Worm (Caenorhabditis elegans) whole organism, young adult: ENCODE results near the gene ZK1127.3.

Experiments used
- B0261.1 ChIP-seq: sonication (generic microtip); optimal IDR thresholded peaks from 2 replicates; lab custom pipeline; 2016; ENCODE audit warnings: mild to moderate bottlenecking, missing genetic modification characterization, moderate library complexity, missing compliant biosample characterization
- D2030.7 ChIP-seq: fragments of 200-800 bp; sonication (Bioruptor generic); IDR thresholded peaks from 2 replicates; pipeline ENCODE4 v1.3.6; 2022; ENCODE audit warnings: missing genetic modification reagents, missing genetic modification characterization, missing compliant biosample characterization
- F10E7.11 ChIP-seq: sonication (generic microtip); optimal IDR thresholded peaks from 2 replicates; lab custom pipeline; 2017; ENCODE audit warnings: mild to moderate bottlenecking, missing genetic modification characterization, moderate library complexity, missing compliant biosample characterization
- F23B12.7 ChIP-seq: sonication (generic microtip); optimal IDR thresholded peaks from 2 replicates; lab custom pipeline; 2017; ENCODE audit warnings: missing genetic modification characterization, mild to moderate bottlenecking, missing compliant biosample characterization, antibody characterized with exemption, moderate library complexity; ENCODE audit not compliant: insufficient read depth
- F33H1.4 ChIP-seq: fragments of 200-800 bp; sonication (Bioruptor generic); IDR thresholded peaks from 2 replicates; pipeline ENCODE4 v1.3.6; 2022; ENCODE audit warnings: missing genetic modification reagents, missing genetic modification characterization, missing compliant biosample characterization
- F52B5.7 ChIP-seq: sonication (generic microtip); optimal IDR thresholded peaks from 2 replicates; lab custom pipeline; 2016; ENCODE audit warnings: mild to moderate bottlenecking, missing genetic modification characterization, missing compliant biosample characterization
- F57A8.1 ChIP-seq: fragments of 200-800 bp; sonication (Bioruptor generic); optimal IDR thresholded peaks from 2 replicates; lab custom pipeline; 2018; ENCODE audit warnings: mild to moderate bottlenecking, missing genetic modification characterization, moderate library complexity, missing compliant biosample characterization
- T07F8.4 ChIP-seq: sonication (generic microtip); optimal IDR thresholded peaks from 2 replicates; lab custom pipeline; 2016; ENCODE audit warnings: mild to moderate bottlenecking, missing genetic modification characterization, moderate library complexity, missing compliant biosample characterization
- T26A5.8 ChIP-seq: sonication (generic microtip); optimal IDR thresholded peaks from 2 replicates; lab custom pipeline; 2016; ENCODE audit warnings: missing genetic modification characterization, missing compliant biosample characterization
- Y53F4B.3 ChIP-seq: fragments of 200-800 bp; sonication (Bioruptor generic); IDR thresholded peaks from 2 replicates; pipeline ENCODE4 v1.3.6; 2022; ENCODE audit warnings: missing genetic modification reagents, missing genetic modification characterization, missing compliant biosample characterization
- Y53G8AR.9 ChIP-seq: fragments of 200-800 bp; sonication (Bioruptor generic); conservative IDR thresholded peaks from 2 replicates; pipeline ENCODE4 v1.3.6; 2022; ENCODE audit warnings: missing genetic modification reagents, missing genetic modification characterization, missing compliant biosample characterization
- aptf-3 ChIP-seq: fragments of 200-800 bp; sonication (Bioruptor generic); IDR thresholded peaks from 2 replicates; pipeline ENCODE4 v1.3.6; 2022; ENCODE audit warnings: missing genetic modification characterization, missing compliant biosample characterization
- attf-5 ChIP-seq: fragments of 200-800 bp; sonication (Bioruptor generic); optimal IDR thresholded peaks from 2 replicates; lab custom pipeline; 2018; ENCODE audit warnings: mild to moderate bottlenecking, missing genetic modification characterization, missing compliant biosample characterization
- ccch-3 ChIP-seq: fragments of 200-800 bp; sonication (Bioruptor generic); optimal IDR thresholded peaks from 2 replicates; lab custom pipeline; 2018; ENCODE audit warnings: mild to moderate bottlenecking, missing genetic modification characterization, missing compliant biosample characterization
- cebp-1 ChIP-seq, 2 experiments: fragments of 200-800 bp in 1 of 2; sonication (Bioruptor generic) in 1 of 2; sonication (generic microtip) in 1 of 2; IDR thresholded peaks in 1 of 2; optimal IDR thresholded peaks in 1 of 2; 2 replicates each; pipeline versions ENCODE4 v1.3.6 to Lab custom; 2017 to 2022; ENCODE audit warnings: missing compliant biosample characterization in 2 of 2, missing genetic modification characterization in 2 of 2, mild to moderate bottlenecking in 1 of 2, missing genetic modification reagents in 1 of 2, moderate library complexity in 1 of 2
- ceh-91 ChIP-seq: fragments of 200-800 bp; sonication (Bioruptor generic); IDR thresholded peaks from 2 replicates; pipeline ENCODE4 v1.3.6; 2022; ENCODE audit warnings: missing genetic modification reagents, missing genetic modification characterization, missing compliant biosample characterization
- die-1 ChIP-seq: sonication (generic microtip); optimal IDR thresholded peaks from 2 replicates; lab custom pipeline; 2016; ENCODE audit warnings: missing genotype, mild to moderate bottlenecking, missing genetic modification characterization, missing compliant biosample characterization
- dox-1 ChIP-seq: fragments of 200-800 bp; sonication (Bioruptor generic); IDR thresholded peaks from 2 replicates; pipeline ENCODE4 v1.3.6; 2022; ENCODE audit warnings: missing genetic modification reagents, missing genetic modification characterization, missing compliant biosample characterization
- egl-44 ChIP-seq: fragments of 200-800 bp; sonication (Bioruptor generic); IDR thresholded peaks from 2 replicates; pipeline ENCODE4 v1.3.6; 2022; ENCODE audit warnings: missing genetic modification reagents, missing genetic modification characterization, missing compliant biosample characterization
- him-1 ChIP-seq: sonication (generic microtip); optimal IDR thresholded peaks from 2 replicates; lab custom pipeline; 2016; ENCODE audit warnings: missing genotype, missing genetic modification reagents, missing genetic modification characterization, missing compliant biosample characterization
- hlh-26 ChIP-seq: fragments of 200-800 bp; sonication (Bioruptor generic); conservative IDR thresholded peaks from 2 replicates; pipeline ENCODE4 v1.3.6; 2022; ENCODE audit warnings: missing genetic modification reagents, missing genetic modification characterization, missing compliant biosample characterization
- let-607 ChIP-seq, 2 experiments: fragments of 200-800 bp in 1 of 2; sonication (Bioruptor generic) in 1 of 2; sonication (generic microtip) in 1 of 2; optimal IDR thresholded peaks; 2 replicates each; lab custom pipeline; 2016 to 2018; ENCODE audit warnings: mild to moderate bottlenecking in 2 of 2, missing compliant biosample characterization in 2 of 2, missing genetic modification characterization in 2 of 2, moderate library complexity in 2 of 2, missing genotype in 1 of 2
- lin-40 ChIP-seq: sonication (generic microtip); optimal IDR thresholded peaks from 2 replicates; lab custom pipeline; 2016; ENCODE audit warnings: missing genetic modification characterization, mild to moderate bottlenecking, missing compliant biosample characterization, missing genotype, missing genetic modification reagents
- lin-54 ChIP-seq: fragments of 200-800 bp; sonication (Bioruptor generic); optimal IDR thresholded peaks from 2 replicates; lab custom pipeline; 2018; ENCODE audit warnings: mild to moderate bottlenecking, missing genetic modification characterization, missing compliant biosample characterization
- madf-10 ChIP-seq: sonication (generic microtip); optimal IDR thresholded peaks from 2 replicates; lab custom pipeline; 2016; ENCODE audit warnings: mild to moderate bottlenecking, missing genetic modification characterization, missing compliant biosample characterization
- madf-3 ChIP-seq: fragments of 200-800 bp; sonication (Bioruptor generic); IDR thresholded peaks from 2 replicates; pipeline ENCODE4 v1.3.6; 2022; ENCODE audit warnings: missing genetic modification reagents, missing genetic modification characterization, missing compliant biosample characterization
- mcd-1 ChIP-seq: fragments of 200-800 bp; sonication (Bioruptor generic); IDR thresholded peaks from 2 replicates; pipeline ENCODE4 v1.3.6; 2022; ENCODE audit warnings: missing genetic modification reagents, missing genetic modification characterization, missing compliant biosample characterization
- nhr-80 ChIP-seq: sonication (generic microtip); optimal IDR thresholded peaks from 2 replicates; lab custom pipeline; 2016; ENCODE audit warnings: missing genetic modification characterization, missing compliant biosample characterization
- snpc-1.1 ChIP-seq: sonication (generic microtip); optimal IDR thresholded peaks from 2 replicates; lab custom pipeline; 2017; ENCODE audit warnings: missing genetic modification characterization, mild to moderate bottlenecking, missing compliant biosample characterization, antibody characterized with exemption, moderate library complexity, missing genotype, missing genetic modification reagents; ENCODE audit not compliant: insufficient read depth
- snpc-4 ChIP-seq, 5 experiments: fragments of 150-350 bp in 1 of 5; sonication (generic microtip) in 4 of 5; optimal IDR thresholded peaks; 2 replicates each; lab custom pipeline; 2014 to 2018; ENCODE audit warnings: missing genetic modification characterization in 5 of 5, missing biosample characterization in 3 of 5, antibody characterized with exemption in 2 of 5, mild to moderate bottlenecking in 2 of 5, missing compliant biosample characterization in 2 of 5, missing genotype in 2 of 5, moderate library complexity in 2 of 5, missing genetic modification reagents in 1 of 5
- tbp1 ChIP-seq: fragments of 200-800 bp; sonication (Bioruptor generic); optimal IDR thresholded peaks from 2 replicates; lab custom pipeline; 2018; ENCODE audit warnings: mild to moderate bottlenecking, missing genetic modification characterization, missing compliant biosample characterization
- unc-130 ChIP-seq: sonication (generic microtip); optimal IDR thresholded peaks from 2 replicates; lab custom pipeline; 2016; ENCODE audit warnings: missing genetic modification reagents, missing genetic modification characterization, missing compliant biosample characterization
- xnd-1 ChIP-seq: sonication (generic microtip); optimal IDR thresholded peaks from 2 replicates; lab custom pipeline; 2016; ENCODE audit warnings: missing genotype, missing genetic modification reagents, missing genetic modification characterization, missing compliant biosample characterization
- ztf-18 ChIP-seq: sonication (generic microtip); optimal IDR thresholded peaks from 2 replicates; lab custom pipeline; 2016; ENCODE audit warnings: missing genotype, mild to moderate bottlenecking, missing genetic modification characterization, missing compliant biosample characterization
- ztf-3 ChIP-seq: fragments of 200-800 bp; sonication (Bioruptor generic); optimal IDR thresholded peaks from 2 replicates; lab custom pipeline; 2018; ENCODE audit warnings: mild to moderate bottlenecking, missing genetic modification characterization, missing compliant biosample characterization

The ZK1127.3 gene

ce11 chrII:7050021-7050722 lies 4.9 kb upstream of the ZK1127.3 start, which contains the start of the genes tcer-1 and ZK1127.5 (continued):
- no peak for TF ChIP-seq cebp-1 (GFP tag; IDR thresholded peaks at IDR 0.05; lab: Robert Waterston, UW)
- peak; percentile 1 for TF ChIP-seq cebp-1 (tag; optimal IDR thresholded peaks at IDR 0.05; lab: Kevin White, UChicago)
- TF ChIP-seq tbp1 (GFP tag; lab: Kevin White, UChicago), result peak; percentile 26
- peak; percentile 69 for TF ChIP-seq attf-5
- TF ChIP-seq hlh-26, result no peak
- TF ChIP-seq snpc-4 (GFP tag; optimal IDR thresholded peaks at IDR 0.05; lab: Kevin White, UChicago), result no peak
- TF ChIP-seq snpc-4 (tag; optimal IDR thresholded peaks at IDR 0.05; lab: Kevin White, UChicago), result peak in 3 of 4 experiments; percentile 8 to 16 (median 13)
- TF ChIP-seq nhr-80 (tag; lab: Kevin White, UChicago), result peak; percentile 1
- TF ChIP-seq snpc-1.1 (tag; lab: Kevin White, UChicago), result peak; percentile 31
- TF ChIP-seq madf-3 (GFP tag; lab: Robert Waterston, UW), result peak; percentile 95
- no peak for TF ChIP-seq aptf-3 (GFP tag; lab: Robert Waterston, UW)
- TF ChIP-seq F33H1.4, result 0 out of 2 replicates have a peak, but pooled peaks have one; percentile 44
- TF ChIP-seq B0261.1 (tag; lab: Kevin White, UChicago), result no peak
- TF ChIP-seq mcd-1 (GFP tag; lab: Robert Waterston, UW), result peak; percentile 94
- TF ChIP-seq xnd-1 (tag; lab: Kevin White, UChicago), result no peak
- TF ChIP-seq ceh-91 (GFP tag; lab: Robert Waterston, UW), result peak; percentile 57; the same call in 1 of the 2 replicates
- peak; percentile 79 for TF ChIP-seq dox-1
- TF ChIP-seq Y53F4B.3, result no peak
- peak; percentile 60 for TF ChIP-seq lin-54 (GFP tag; lab: Kevin White, UChicago)

ce11 chrII:7051778-7052177 lies 3.3 kb upstream of the ZK1127.3 start, which contains the start of gene ZK1127.12:
Gene ZK1127.12, plus strand, starts transcription at chrII:7052078.
- TF ChIP-seq F23B12.7 (tag; lab: Kevin White, UChicago), result no peak
- no peak for TF ChIP-seq die-1 (tag; lab: Kevin White, UChicago)
- TF ChIP-seq lin-40 (tag; lab: Kevin White, UChicago), result no peak
- no peak for TF ChIP-seq unc-130
- TF ChIP-seq, all 124 proteins: peak for 0

- TF ChIP-seq ccch-3, result no peak
- TF ChIP-seq snpc-1.1 (tag; lab: Kevin White, UChicago), result no peak
- no peak for TF ChIP-seq F57A8.1
- no peak for TF ChIP-seq nhr-80 (tag; lab: Kevin White, UChicago)
- TF ChIP-seq F52B5.7 (tag; lab: Kevin White, UChicago), result no peak
Observed at ce11 chrII:7053001-7053400, 2.1 kb upstream of the ZK1127.3 start, which contains the start of gene ZK1127.13. Gene ZK1127.13, plus strand, starts transcription at chrII:7053301.

ce11 chrII:7053649-7054048 lies 1.4 kb upstream of the ZK1127.3 start, which contains the start of gene ZK1127.4:
Gene ZK1127.4, plus strand, starts transcription at chrII:7053949.
- TF ChIP-seq T07F8.4 (tag; lab: Kevin White, UChicago), result no peak
- TF ChIP-seq F10E7.11 (tag; lab: Kevin White, UChicago), result no peak
- no peak for TF ChIP-seq ztf-3 (GFP tag; lab: Kevin White, UChicago)
- no peak for TF ChIP-seq madf-10 (tag; lab: Kevin White, UChicago)
- no peak for TF ChIP-seq T26A5.8

ce11 chrII:7056328-7056727 lies 1.2 kb downstream of the ZK1127.3 start:
- peak; percentile 28 for TF ChIP-seq him-1 (tag; lab: Kevin White, UChicago)
- TF ChIP-seq dox-1, result no peak
- 0 out of 2 replicates have a peak, but pooled peaks have one; percentile 12 for TF ChIP-seq mcd-1 (GFP tag; lab: Robert Waterston, UW)
- 0 out of 2 replicates have a peak, but pooled peaks have one; percentile 17 for TF ChIP-seq egl-44 (GFP tag; lab: Robert Waterston, UW)
- TF ChIP-seq ztf-18 (tag; lab: Kevin White, UChicago), result no peak
- no peak for TF ChIP-seq D2030.7 (GFP tag; lab: Robert Waterston, UW)
- TF ChIP-seq let-607 (tag; optimal IDR thresholded peaks at IDR 0.05; lab: Kevin White, UChicago), result no peak
- no peak for TF ChIP-seq madf-3 (GFP tag; lab: Robert Waterston, UW)
- no peak for TF ChIP-seq Y53G8AR.9 (GFP tag; lab: Robert Waterston, UW)
- TF ChIP-seq cebp-1 (GFP tag; IDR thresholded peaks at IDR 0.05; lab: Robert Waterston, UW), result no peak
- TF ChIP-seq cebp-1 (tag; optimal IDR thresholded peaks at IDR 0.05; lab: Kevin White, UChicago), result no peak
